Fruit fly (Drosophila melanogaster): ENCODE measurements around the gene CG7120.

The CG7120 gene

DNA sequence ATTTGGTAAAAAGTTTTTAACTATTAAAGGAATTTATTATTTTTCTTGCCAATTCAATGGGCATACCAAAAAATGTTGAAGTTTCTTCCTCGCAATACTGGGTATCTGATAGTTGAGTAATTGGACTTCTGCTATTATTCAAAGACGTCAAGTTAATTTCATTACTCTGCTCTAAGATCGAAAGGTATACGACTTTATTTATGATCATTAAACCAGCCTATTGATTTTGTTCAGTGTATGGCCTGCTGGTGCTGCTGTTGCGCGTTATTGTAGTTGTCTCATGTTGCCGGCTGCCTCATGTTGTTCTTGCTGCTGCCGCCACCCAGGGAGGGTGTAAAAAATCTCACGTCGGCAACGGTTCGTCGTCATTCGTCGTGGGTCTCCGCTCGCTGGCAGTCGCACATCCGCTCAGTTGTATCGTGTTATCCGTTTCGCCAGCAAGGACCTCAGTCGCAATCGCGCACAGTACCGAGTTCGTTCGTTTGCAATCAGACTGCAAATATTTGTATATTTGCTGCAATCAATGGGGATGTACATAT lies at the start of gene CG7120:
CG7120 (plus strand) TSS at position 371 of the 539 bp plus-strand sequence.
- TF ChIP-seq CTCF (optimal IDR thresholded peaks at IDR 0.05) (no peak), CG8478 (optimal IDR thresholded peaks at IDR 0.05) (no peak)

DNA sequence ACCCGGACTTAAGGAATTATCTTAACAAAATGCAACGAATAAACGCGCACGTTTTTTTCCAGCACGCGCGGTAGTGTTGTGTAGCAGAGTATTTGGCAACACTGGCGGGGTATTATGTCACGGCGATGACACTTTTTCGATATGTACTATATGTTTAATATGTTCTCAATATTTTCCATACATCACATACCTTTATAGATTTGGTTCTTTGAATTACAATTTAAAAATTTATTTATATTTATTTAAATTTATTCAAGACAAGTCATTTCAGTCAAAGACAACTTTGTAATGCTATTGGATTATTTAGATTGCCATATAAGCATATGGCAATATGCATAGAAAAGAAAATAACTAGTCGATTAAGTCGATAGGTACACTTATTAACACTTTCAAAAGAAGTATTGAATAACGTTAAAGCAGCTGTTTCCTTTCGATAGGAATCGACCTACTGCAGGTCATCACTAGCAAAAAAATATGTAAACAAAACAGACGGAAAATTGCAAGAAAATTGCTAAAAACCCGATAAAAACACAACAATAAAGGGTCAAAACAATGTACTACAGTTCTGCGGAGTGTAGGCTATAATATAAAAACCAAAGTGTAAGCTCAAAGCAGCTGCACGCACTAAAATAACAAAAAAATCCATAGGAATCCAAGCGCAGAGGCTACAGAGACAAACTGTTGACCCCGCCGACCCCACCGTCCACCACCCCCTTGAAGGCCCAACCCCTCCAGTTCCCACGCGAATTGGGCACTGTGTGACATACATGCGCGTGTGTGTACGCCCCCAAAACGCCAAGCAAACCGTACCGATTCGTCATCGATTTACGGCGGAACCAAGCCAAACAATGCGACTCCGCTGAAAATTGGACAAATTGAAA lies 49.5 kb upstream of the CG7120 start, which contains the start of the genes CG7182 and GAPcenA:
CG7182 (minus strand) TSS at position 283 of the 881 bp plus-strand sequence.
GAPcenA (plus strand) TSS at position 462 of the 881 bp plus-strand sequence.
- TF ChIP-seq CTCF (optimal IDR thresholded peaks at IDR 0.05): no peak
- TF ChIP-seq CG8478 (optimal IDR thresholded peaks at IDR 0.05): no peak

DNA sequence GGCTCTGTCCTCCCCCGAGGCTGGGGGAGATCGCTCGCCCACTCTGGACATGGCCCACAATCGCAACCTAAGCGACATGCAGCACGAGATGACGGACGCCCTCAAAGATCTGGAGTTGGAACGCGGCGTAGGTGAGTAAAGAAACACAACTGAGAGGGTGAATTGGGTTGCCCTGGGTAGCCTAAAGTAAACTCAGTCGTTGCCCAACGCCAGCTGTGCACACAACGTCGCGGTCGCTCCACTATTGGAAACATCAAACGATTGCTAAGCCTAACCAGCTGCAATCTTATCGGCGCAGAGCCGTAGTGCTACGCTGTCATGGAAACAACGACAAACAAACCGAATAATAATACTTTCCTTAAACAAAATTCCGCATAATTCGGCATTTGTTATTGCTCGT lies 48.5 kb upstream of the CG7120 start:
- no peak for TF ChIP-seq CTCF (optimal IDR thresholded peaks at IDR 0.05)
- TF ChIP-seq CG8478 (optimal IDR thresholded peaks at IDR 0.05): no peak

DNA sequence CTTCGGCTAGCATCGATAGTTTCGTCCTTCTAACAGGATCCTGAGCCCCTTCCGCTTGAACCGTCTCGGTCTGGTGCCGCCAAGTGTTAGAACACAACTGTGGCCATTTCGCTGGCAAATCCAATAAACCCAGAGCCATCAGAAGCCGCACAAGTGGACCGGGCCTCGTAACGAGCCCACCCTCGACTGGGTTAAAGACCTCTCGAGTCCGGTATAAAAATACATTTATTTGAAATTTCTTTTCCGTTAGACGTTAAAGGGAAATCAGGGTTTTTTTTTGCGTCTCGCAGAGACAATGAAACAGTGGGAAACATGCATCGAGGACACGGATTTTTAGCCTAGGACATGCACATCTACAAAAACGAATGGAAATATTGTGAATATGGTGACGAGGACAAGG lies 39.6 kb upstream of the CG7120 start, which contains the start of gene Culd:
Culd (minus strand) TSS at position 101 of the 400 bp plus-strand sequence.
- TF ChIP-seq CTCF (optimal IDR thresholded peaks at IDR 0.05) (no peak), CG8478 (optimal IDR thresholded peaks at IDR 0.05) (no peak)

DNA sequence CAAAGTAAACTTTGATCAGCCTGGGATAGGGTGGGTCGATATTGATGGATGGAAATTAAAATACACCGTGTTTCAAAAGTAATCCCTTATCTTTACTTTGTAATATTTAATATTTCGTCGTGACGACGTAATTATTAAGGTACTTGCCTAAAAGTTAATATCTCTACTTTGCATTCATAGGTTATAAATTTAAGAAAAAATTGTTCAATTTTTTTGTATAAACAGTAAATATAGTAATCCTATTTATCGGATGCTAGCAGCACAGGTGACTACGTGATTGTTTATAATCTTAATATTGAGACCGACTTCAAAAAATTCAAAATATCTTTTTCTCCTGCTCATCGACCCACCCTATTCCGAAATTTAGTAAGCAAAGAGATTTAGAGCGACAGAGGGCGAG lies 37.7 kb upstream of the CG7120 start:
- TF ChIP-seq CG8478 (optimal IDR thresholded peaks at IDR 0.05) (no peak), CTCF (optimal IDR thresholded peaks at IDR 0.05) (no peak)

DNA sequence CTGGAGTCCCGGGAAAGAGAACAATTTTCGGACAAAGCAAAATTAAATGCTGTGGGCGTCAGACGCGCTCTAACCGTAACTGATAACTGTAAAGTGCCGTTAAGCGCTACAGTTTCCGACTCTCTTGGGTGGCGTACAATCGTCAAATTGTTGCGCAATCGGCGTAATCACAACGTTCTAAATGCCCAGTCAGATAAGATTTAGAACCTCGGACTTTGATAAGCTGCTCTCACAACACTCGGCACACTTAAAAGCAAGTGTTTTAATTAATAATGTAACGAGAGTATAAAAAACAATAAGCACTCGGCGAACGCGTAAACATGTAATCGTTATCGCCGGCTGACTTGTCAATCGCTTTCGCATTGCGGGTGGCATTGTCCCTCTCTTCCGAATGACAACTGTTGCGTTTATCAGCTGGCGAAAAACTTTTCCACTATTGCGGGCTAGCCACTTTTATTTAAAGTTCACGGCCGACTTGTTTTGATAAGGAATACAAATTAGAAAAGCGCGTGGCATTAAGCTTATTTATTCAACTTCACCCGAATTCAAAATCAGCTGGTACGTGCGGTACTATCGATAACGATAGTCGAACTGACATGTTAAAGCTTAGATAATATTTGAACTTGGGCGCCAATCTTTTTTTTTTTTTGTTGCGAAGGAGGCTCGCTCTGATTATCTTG lies 36.9 kb upstream of the CG7120 start:
- TF ChIP-seq CTCF (optimal IDR thresholded peaks at IDR 0.05): no peak
- TF ChIP-seq CG8478 (optimal IDR thresholded peaks at IDR 0.05): no peak

DNA sequence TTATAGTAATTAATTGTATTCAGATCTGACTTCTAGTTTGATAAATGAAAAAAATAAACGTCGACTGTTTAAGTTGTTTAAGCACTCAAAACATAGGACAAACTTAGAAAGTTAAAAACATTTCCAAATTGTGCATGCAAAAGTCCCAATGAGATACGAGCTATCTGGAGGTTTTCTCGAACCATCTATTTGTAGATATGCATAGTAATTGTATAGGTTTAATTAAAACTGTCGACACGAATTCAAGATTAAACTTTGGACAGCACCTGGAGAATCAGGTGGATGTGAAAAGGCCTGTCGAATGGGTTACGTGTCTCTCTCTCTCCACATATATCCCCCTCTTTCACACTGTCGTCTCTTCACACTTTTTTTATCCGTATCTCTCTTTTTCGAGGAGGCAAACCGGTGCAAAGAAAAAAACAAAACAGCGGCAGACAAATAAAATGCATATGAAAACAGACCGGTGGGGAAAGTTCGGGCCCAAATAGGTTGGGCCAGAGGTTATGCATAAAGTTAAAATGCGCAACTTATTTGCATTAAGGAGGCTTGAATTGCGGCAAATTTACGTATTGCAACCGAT lies 35.6 kb upstream of the CG7120 start:
- TF ChIP-seq CTCF (optimal IDR thresholded peaks at IDR 0.05): no peak
- no peak for TF ChIP-seq CG8478 (optimal IDR thresholded peaks at IDR 0.05)

DNA sequence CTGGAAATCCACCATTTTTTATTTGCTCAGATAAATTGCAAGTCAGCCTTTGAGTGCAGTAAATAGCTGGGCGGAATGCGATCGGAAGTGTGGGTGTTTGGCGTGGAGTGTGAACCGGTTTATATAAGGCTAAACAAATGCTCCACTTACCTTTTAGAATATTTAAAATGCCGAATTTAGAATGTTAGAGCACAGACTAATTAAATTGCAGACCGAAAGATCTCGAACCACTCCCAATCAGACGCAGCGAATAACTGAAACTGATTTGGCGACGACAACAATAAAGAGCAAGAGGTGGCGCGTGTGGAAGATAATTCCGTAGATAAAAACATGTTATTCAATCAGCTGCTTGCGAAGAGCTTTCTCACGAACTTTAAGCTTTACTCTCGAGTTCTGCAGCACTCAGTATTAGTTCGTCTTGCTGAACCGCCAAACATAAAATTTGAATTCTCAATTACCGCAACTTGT lies 35.1 kb upstream of the CG7120 start, which contains the start of gene Idh:
Idh (minus strand) TSS at position 264 of the 468 bp plus-strand sequence.
- TF ChIP-seq CG8478 (optimal IDR thresholded peaks at IDR 0.05): no peak
- no peak for TF ChIP-seq CTCF (optimal IDR thresholded peaks at IDR 0.05)

DNA sequence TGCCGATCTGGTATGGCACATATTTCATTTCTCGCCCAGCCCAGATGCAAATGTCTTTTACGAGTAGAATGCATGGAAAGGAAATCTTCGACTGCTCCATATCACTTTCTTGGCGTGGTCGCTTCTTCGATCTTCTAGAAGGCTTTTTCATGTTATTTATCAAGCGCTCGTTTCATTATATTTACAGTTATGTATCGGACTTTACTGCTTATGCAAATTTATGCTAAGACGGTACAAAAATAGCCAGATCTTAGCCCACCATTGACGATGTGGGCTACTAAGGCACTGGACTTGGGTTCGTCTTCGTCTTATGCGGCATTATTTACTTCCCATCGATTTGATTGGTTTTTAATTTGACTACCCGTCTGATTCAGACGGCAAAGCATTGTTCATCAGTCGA lies 32.5 kb upstream of the CG7120 start:
- TF ChIP-seq CG8478 (optimal IDR thresholded peaks at IDR 0.05): no peak
- TF ChIP-seq CTCF (optimal IDR thresholded peaks at IDR 0.05): no peak

DNA sequence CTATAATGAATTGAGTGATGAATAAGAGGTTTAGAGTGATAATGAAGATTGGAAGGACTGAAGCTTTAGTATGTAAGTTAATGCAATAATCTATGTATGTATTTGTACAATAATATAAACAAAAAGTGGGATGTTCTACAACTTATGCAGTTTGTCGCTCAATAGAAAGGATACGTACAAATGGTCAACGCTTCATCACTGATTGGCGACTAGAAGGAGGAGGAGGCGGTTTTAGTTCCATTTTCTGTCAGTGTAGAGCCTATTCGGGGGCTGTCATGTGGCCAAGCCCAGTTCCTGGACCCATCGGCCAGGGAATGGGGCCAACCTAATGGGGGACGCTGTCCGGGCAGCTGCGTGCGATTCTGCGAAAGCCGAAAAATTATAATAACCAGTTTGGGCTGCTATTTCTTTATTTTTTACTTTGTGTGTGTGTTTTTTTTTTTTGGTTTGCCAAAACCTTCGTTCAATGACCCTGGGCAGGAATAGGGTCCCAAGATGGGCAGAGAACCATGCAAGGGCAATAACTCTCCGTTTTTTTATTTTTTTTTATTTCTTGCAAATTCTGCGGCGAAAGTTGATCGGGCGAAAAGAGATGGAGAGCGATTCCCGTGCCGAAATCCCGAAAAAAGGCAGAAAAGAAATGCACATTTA lies 27.0 kb upstream of the CG7120 start:
- TF ChIP-seq CG8478 (optimal IDR thresholded peaks at IDR 0.05) (no peak), CTCF (optimal IDR thresholded peaks at IDR 0.05) (no peak)

DNA sequence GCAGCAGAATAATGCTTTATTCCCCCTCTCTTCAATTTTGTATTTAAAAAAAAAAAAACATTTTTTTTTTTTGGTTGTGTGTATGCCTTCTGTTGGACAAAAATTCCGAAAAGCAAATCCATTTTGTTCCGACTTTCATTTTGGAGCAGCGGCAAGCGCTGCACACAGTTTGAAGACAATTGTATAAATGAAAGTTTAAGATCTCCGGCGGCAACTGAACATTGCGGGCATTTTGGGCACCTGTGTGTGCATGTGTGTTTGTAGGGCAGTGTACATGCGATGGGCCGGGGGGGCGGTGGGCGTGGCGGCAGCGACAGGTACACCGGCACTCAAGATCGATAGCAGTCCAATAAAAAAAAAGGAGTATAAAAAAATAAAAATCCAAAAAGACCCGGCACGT lies 26.3 kb upstream of the CG7120 start:
- TF ChIP-seq CTCF (optimal IDR thresholded peaks at IDR 0.05) (no peak), CG8478 (optimal IDR thresholded peaks at IDR 0.05) (no peak)

DNA sequence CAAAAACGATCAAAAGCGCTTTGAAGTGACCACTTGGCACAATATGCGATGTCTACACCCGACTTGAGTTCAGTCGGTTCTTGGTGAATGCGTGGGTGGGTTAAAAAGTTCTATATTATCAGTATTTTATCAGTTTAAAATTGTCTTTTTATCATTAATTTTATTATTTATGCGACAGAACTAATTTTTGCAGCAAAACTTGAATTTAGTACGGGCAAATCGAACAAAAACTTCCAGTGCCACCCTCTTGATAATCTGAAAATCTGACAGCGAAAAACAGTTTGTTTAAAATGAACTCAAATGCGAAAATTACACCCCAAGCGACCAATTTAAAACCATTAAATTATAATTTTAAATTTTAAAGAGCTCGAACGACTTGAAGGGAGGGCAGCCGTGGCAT lies 24.9 kb upstream of the CG7120 start:
- TF ChIP-seq CTCF (optimal IDR thresholded peaks at IDR 0.05) (no peak), CG8478 (optimal IDR thresholded peaks at IDR 0.05) (no peak)

DNA sequence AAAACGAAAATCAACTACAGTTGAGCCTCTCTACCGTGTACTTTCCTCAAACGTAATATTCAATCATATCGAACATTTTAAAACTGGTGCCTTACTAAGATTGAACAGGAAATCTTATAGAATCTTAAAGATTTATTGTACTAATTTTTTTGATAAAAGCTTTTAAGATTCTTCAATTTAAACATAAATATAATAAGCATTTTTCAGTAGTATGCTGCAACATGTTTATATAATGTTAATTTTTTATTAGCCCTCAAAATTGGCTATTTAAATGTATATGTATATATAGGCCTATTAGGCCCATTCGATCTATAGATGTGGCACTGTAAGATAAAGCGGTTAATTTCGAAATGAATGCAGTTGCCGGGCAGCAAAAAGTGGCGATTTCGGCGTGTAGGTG lies 24.3 kb upstream of the CG7120 start:
- TF ChIP-seq CTCF (optimal IDR thresholded peaks at IDR 0.05) (no peak), CG8478 (optimal IDR thresholded peaks at IDR 0.05) (no peak)

DNA sequence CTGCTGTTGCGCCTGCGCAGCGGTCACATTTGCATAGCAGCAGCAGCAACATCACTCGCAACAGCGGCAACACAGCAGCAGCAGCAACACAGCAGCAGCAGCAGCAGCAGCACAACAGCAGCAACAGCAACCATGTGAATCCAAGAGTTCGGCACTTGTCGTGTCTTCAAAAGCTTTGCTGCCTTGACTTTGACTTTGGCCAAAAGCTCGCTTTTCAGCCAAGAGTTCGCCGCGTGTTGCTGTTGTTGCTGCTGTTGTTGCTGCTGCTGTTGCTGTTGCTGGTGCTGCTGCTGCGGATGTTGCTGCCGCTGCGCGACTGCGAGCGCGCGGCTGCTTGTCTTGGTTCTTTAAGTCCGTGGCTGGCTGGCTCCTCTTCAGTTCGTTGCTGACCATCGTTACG lies 23.8 kb upstream of the CG7120 start, which contains the start of gene ImpE1:
ImpE1 (plus strand) TSS at position 371 of the 400 bp plus-strand sequence.
- TF ChIP-seq CTCF (optimal IDR thresholded peaks at IDR 0.05): no peak

Data from S2 (cell line).